Fruit fly (Drosophila melanogaster): ENCODE results near the gene Lectin-galC1.
A peak's percentile ranks its signal among the peaks of the same experiment; 100 is the strongest.

Lectin-galC1 gene

dm6 chr2L:19430343-19430742 lies 13.1 kb downstream of the Lectin-galC1 start, which contains the start of gene RtcB (continued):
- no peak for TF ChIP-seq ash1 (GFP tag; optimal IDR thresholded peaks at IDR 0.05)
- no peak for TF ChIP-seq fd64A (GFP tag; optimal IDR thresholded peaks at IDR 0.05)
- TF ChIP-seq inv (GFP tag; IDR thresholded peaks at IDR 0.05; ENCODE audit: partially characterized antibody), result peak; percentile 96
- no peak for TF ChIP-seq CG15479 (GFP tag; optimal IDR thresholded peaks at IDR 0.05)
- TF ChIP-seq CG12236 (GFP tag; optimal IDR thresholded peaks at IDR 0.05), result no peak
- TF ChIP-seq cad (GFP tag; optimal IDR thresholded peaks at IDR 0.05), result no peak
- peak; percentile 97 for TF ChIP-seq vnd (GFP tag; IDR thresholded peaks at IDR 0.05; ENCODE audit: partially characterized antibody)
- TF ChIP-seq so (GFP tag; IDR thresholded peaks at IDR 0.05), result no peak
- no peak for TF ChIP-seq D19A (tag; optimal IDR thresholded peaks at IDR 0.05)
- TF ChIP-seq CG6654 (GFP tag; optimal IDR thresholded peaks at IDR 0.05), result no peak
- no peak for TF ChIP-seq CG6813 (GFP tag; optimal IDR thresholded peaks at IDR 0.05)
- TF ChIP-seq CG15696 (tag; optimal IDR thresholded peaks at IDR 0.05), result no peak
- TF ChIP-seq MBD-R2 (GFP tag; IDR thresholded peaks at IDR 0.05), result peak; percentile 68
- no peak for TF ChIP-seq maf-S (GFP tag; optimal IDR thresholded peaks at IDR 0.05)
- TF ChIP-seq CG18476 (GFP tag; optimal IDR thresholded peaks at IDR 0.05), result peak; percentile 10
- no peak for TF ChIP-seq Oli (tag; optimal IDR thresholded peaks at IDR 0.05)
- no peak for TF ChIP-seq Aef1 (GFP tag; IDR thresholded peaks at IDR 0.05)
- TF ChIP-seq HLH3B (GFP tag; IDR thresholded peaks at IDR 0.05), result no peak
- TF ChIP-seq gce (GFP tag; IDR thresholded peaks at IDR 0.05), result no peak
- no peak for TF ChIP-seq CG4854 (GFP tag; optimal IDR thresholded peaks at IDR 0.05)
- TF ChIP-seq CG17829 (tag; optimal IDR thresholded peaks at IDR 0.05), result peak; percentile 18
- TF ChIP-seq CkIIα-i1 (GFP tag; IDR thresholded peaks at IDR 0.05), result no peak
- TF ChIP-seq org-1 (GFP tag; optimal IDR thresholded peaks at IDR 0.05), result no peak
- TF ChIP-seq cato (GFP tag; optimal IDR thresholded peaks at IDR 0.05; ENCODE audit: borderline replicate concordance), result no peak
- no peak for TF ChIP-seq CG7928 (GFP tag; optimal IDR thresholded peaks at IDR 0.05)
- peak; percentile 99 for TF ChIP-seq Myb (GFP tag; optimal IDR thresholded peaks at IDR 0.05)
- TF ChIP-seq br (optimal IDR thresholded peaks at IDR 0.05), result no peak
- peak; percentile 49 for TF ChIP-seq stwl (tag; optimal IDR thresholded peaks at IDR 0.05)
- no peak for TF ChIP-seq Fer2 (tag; optimal IDR thresholded peaks at IDR 0.05)
- no peak for TF ChIP-seq pb (GFP tag; optimal IDR thresholded peaks at IDR 0.05)
- TF ChIP-seq Atf3 (GFP tag; optimal IDR thresholded peaks at IDR 0.05), result no peak
- no peak for TF ChIP-seq Optix (GFP tag; IDR thresholded peaks at IDR 0.05)
- no peak for TF ChIP-seq CG12071 (GFP tag; optimal IDR thresholded peaks at IDR 0.05)
- no peak for TF ChIP-seq Tbp (GFP tag; optimal IDR thresholded peaks at IDR 0.05)
- no peak for TF ChIP-seq gt (GFP tag; IDR thresholded peaks at IDR 0.05)
- TF ChIP-seq CG17359 (tag; optimal IDR thresholded peaks at IDR 0.05), result no peak
- TF ChIP-seq Hey (tag; optimal IDR thresholded peaks at IDR 0.05), result no peak
- TF ChIP-seq tio (GFP tag; optimal IDR thresholded peaks at IDR 0.05), result no peak

dm6 chr2L:19432424-19433015 lies 15.3 kb downstream of the Lectin-galC1 start, which contains the start of gene Rab9:
Rab9 (plus strand) TSS chr2L:19432574.
- 0 out of 2 replicates have a peak, but pooled peaks have one; percentile 16 for TF ChIP-seq wdn (GFP tag; IDR thresholded peaks at IDR 0.05)
- 0 out of 3 replicates have a peak, but pooled peaks have one; percentile 43 for TF ChIP-seq mld (GFP tag; IDR thresholded peaks at IDR 0.05; ENCODE audit: partially characterized antibody)
- TF ChIP-seq crp (GFP tag; optimal IDR thresholded peaks at IDR 0.05), result peak in 1 of 2 experiments; percentile 75
- TF ChIP-seq E2f2 (GFP tag; IDR thresholded peaks at IDR 0.05), result peak; percentile 69
- TF ChIP-seq luna (GFP tag; optimal IDR thresholded peaks at IDR 0.05), result no peak
- TF ChIP-seq gce (GFP tag; IDR thresholded peaks at IDR 0.05), result no peak
- 0 out of 2 replicates have a peak, but pooled peaks have one; percentile 7 for TF ChIP-seq lmd (GFP tag; IDR thresholded peaks at IDR 0.05)
- TF ChIP-seq chinmo (GFP tag; IDR thresholded peaks at IDR 0.05; ENCODE audit: partially characterized antibody), result peak; percentile 86; the same call in 1 of the 4 replicates
- no peak for TF ChIP-seq CG6765 (GFP tag; optimal IDR thresholded peaks at IDR 0.05)
- peak; percentile 53 for TF ChIP-seq Dp (GFP tag; optimal IDR thresholded peaks at IDR 0.05)
- no peak for TF ChIP-seq bab2 (GFP tag; optimal IDR thresholded peaks at IDR 0.05)
- TF ChIP-seq ham (GFP tag; IDR thresholded peaks at IDR 0.05), result no peak
- TF ChIP-seq CG4360 (GFP tag; IDR thresholded peaks at IDR 0.05), result no peak
- TF ChIP-seq CG9876 (GFP tag; optimal IDR thresholded peaks at IDR 0.05), result no peak
- TF ChIP-seq CG13287 (GFP tag; IDR thresholded peaks at IDR 0.05; ENCODE audit: partially characterized antibody), result peak; percentile 26; the same call in 1 of the 2 replicates
- TF ChIP-seq jumu (GFP tag; optimal IDR thresholded peaks at IDR 0.05), result no peak

Data from whole organism, embryonic.